Worm (Caenorhabditis elegans) whole organism, L1 larva: Measurements from ENCODE around the gene fkh-7.

Experiments used
- C34B4.2 ChIP-seq: sonication (generic microtip); optimal IDR thresholded peaks from 2 replicates; lab custom pipeline; 2017; ENCODE audit warnings: mild to moderate bottlenecking, missing genetic modification characterization, missing compliant biosample characterization
- F16B12.6 ChIP-seq: fragments of 150-350 bp; optimal IDR thresholded peaks from 2 replicates; lab custom pipeline; 2014; ENCODE audit warnings: missing biosample characterization, missing genetic modification characterization
- Y116A8C.19 ChIP-seq: sonication (generic microtip); optimal IDR thresholded peaks from 2 replicates; lab custom pipeline; 2016; ENCODE audit warnings: missing compliant biosample characterization, missing genetic modification characterization, borderline replicate concordance
- aly-2 ChIP-seq: fragments of 150-350 bp; optimal IDR thresholded peaks from 2 replicates; lab custom pipeline; 2014; ENCODE audit warnings: missing biosample characterization, missing genetic modification characterization
- ama-1 ChIP-seq: fragments of 150-350 bp; optimal IDR thresholded peaks from 2 replicates; lab custom pipeline; 2014
- blmp-1 ChIP-seq: fragments of 150-350 bp; optimal IDR thresholded peaks from 2 replicates; lab custom pipeline; 2014; ENCODE audit warnings: missing biosample characterization, missing genetic modification characterization
- ceh-63 ChIP-seq: fragments of 200-800 bp; sonication (Bioruptor generic); optimal IDR thresholded peaks from 2 replicates; lab custom pipeline; 2018; ENCODE audit warnings: mild to moderate bottlenecking, missing genetic modification characterization, missing compliant biosample characterization
- ceh-8 ChIP-seq: fragments of 200-800 bp; sonication (Bioruptor generic); optimal IDR thresholded peaks from 2 replicates; lab custom pipeline; 2018; ENCODE audit warnings: mild to moderate bottlenecking, missing genetic modification characterization, moderate library complexity, missing compliant biosample characterization
- dpl-1 ChIP-seq, 3 experiments: fragments of 150-350 bp in 2 of 3; sonication (generic microtip) in 1 of 3; optimal IDR thresholded peaks; 2 replicates each; lab custom pipeline; 2014 to 2017; ENCODE audit warnings: missing biosample characterization in 3 of 3, missing genetic modification characterization in 3 of 3, missing genetic modification reagents in 3 of 3
- efl-1 ChIP-seq, 4 experiments: fragments of 150-350 bp; optimal IDR thresholded peaks in 3 of 4; peaks in 1 of 4; 1 replicate in 1 of 4; 2 replicates in 3 of 4; lab custom pipeline; 2014; ENCODE audit warnings: missing biosample characterization in 2 of 4, missing genetic modification characterization in 2 of 4, missing genetic modification reagents in 2 of 4
- efl-3 ChIP-seq: fragments of 200-800 bp; sonication (Bioruptor generic); optimal IDR thresholded peaks from 2 replicates; lab custom pipeline; 2018; ENCODE audit warnings: mild to moderate bottlenecking, missing genetic modification characterization, missing compliant biosample characterization
- egl-27 ChIP-seq, 2 experiments: fragments of 150-350 bp in 1 of 2; sonication (generic microtip); optimal IDR thresholded peaks; 3 replicates each; lab custom pipeline; 2017 to 2018; ENCODE audit warnings: missing biosample characterization in 2 of 2, missing genetic modification characterization in 2 of 2, missing genetic modification reagents in 2 of 2
- ets-5 ChIP-seq: fragments of 200-800 bp; sonication (Bioruptor generic); IDR thresholded peaks from 2 replicates; pipeline ENCODE4 v1.3.6; 2022; ENCODE audit warnings: missing genetic modification characterization, missing compliant biosample characterization
- fkh-10 ChIP-seq: sonication (generic microtip); optimal IDR thresholded peaks from 2 replicates; lab custom pipeline; 2017; ENCODE audit warnings: missing biosample characterization, missing genetic modification reagents, missing genetic modification characterization
- fos-1 ChIP-seq: fragments of 150-350 bp; optimal IDR thresholded peaks from 2 replicates; lab custom pipeline; 2014; ENCODE audit warnings: missing biosample characterization, missing genetic modification characterization
- hlh-17 ChIP-seq: fragments of 200-800 bp; sonication (Bioruptor generic); optimal IDR thresholded peaks from 2 replicates; lab custom pipeline; 2018; ENCODE audit warnings: missing genetic modification characterization, mild to moderate bottlenecking, missing compliant biosample characterization, moderate library complexity, borderline replicate concordance
- hpl-2 ChIP-seq: fragments of 150-350 bp; optimal IDR thresholded peaks from 2 replicates; lab custom pipeline; 2014; ENCODE audit warnings: missing biosample characterization, missing genetic modification reagents, missing genetic modification characterization
- isw-1 ChIP-seq: fragments of 200-800 bp; sonication (Bioruptor generic); IDR thresholded peaks from 2 replicates; pipeline ENCODE4 v1.3.6; 2022; ENCODE audit warnings: missing genetic modification characterization, missing compliant biosample characterization
- lsy-2 ChIP-seq, 2 experiments: fragments of 150-350 bp; optimal IDR thresholded peaks; 2 replicates each; lab custom pipeline; 2014; ENCODE audit warnings: missing biosample characterization in 2 of 2, missing genetic modification characterization in 2 of 2
- mep-1 ChIP-seq: fragments of 150-350 bp; optimal IDR thresholded peaks from 2 replicates; lab custom pipeline; 2014; ENCODE audit warnings: missing biosample characterization, missing genetic modification characterization
- nhr-19 ChIP-seq: fragments of 200-800 bp; sonication (Bioruptor generic); conservative IDR thresholded peaks from 2 replicates; pipeline ENCODE4 v1.3.6; 2022; ENCODE audit warnings: missing genetic modification characterization, missing compliant biosample characterization
- nhr-28 ChIP-seq: fragments of 150-350 bp; optimal IDR thresholded peaks from 2 replicates; lab custom pipeline; 2014; ENCODE audit warnings: missing biosample characterization, missing genetic modification characterization
- nhr-76 ChIP-seq: sonication (generic microtip); optimal IDR thresholded peaks from 2 replicates; lab custom pipeline; 2017; ENCODE audit warnings: missing biosample characterization, missing genetic modification characterization
- nhr-84 ChIP-seq: sonication (generic microtip); optimal IDR thresholded peaks from 2 replicates; lab custom pipeline; 2017; ENCODE audit warnings: missing biosample characterization, missing genetic modification characterization
- nhr-85 ChIP-seq: sonication (generic microtip); peaks from one replicate; lab custom pipeline; 2016; ENCODE audit warnings: missing genetic modification characterization, inconsistent platforms, missing compliant biosample characterization
- nhr-90 ChIP-seq: sonication (generic microtip); optimal IDR thresholded peaks from 2 replicates; lab custom pipeline; 2016; ENCODE audit warnings: mild to moderate bottlenecking, missing genetic modification characterization, missing compliant biosample characterization; ENCODE audit not compliant: poor library complexity
- pag-3 ChIP-seq: sonication (generic microtip); optimal IDR thresholded peaks from 2 replicates; lab custom pipeline; 2017; ENCODE audit warnings: missing genetic modification characterization, mild to moderate bottlenecking, missing compliant biosample characterization, antibody characterized with exemption, borderline replicate concordance; ENCODE audit not compliant: insufficient read depth
- pax-3 ChIP-seq: fragments of 200-800 bp; sonication (Bioruptor generic); optimal IDR thresholded peaks from 2 replicates; lab custom pipeline; 2018; ENCODE audit warnings: mild to moderate bottlenecking, missing genetic modification characterization, moderate library complexity, missing compliant biosample characterization
- pqm-1 ChIP-seq: sonication (generic microtip); optimal IDR thresholded peaks from 3 replicates; lab custom pipeline; 2017; ENCODE audit warnings: missing biosample characterization, missing genetic modification characterization
- rnt-1 ChIP-seq: sonication (generic microtip); optimal IDR thresholded peaks from 2 replicates; lab custom pipeline; 2016; ENCODE audit warnings: mild to moderate bottlenecking, missing genetic modification characterization, moderate library complexity, missing compliant biosample characterization
- sptf-1 ChIP-seq: fragments of 150-350 bp; optimal IDR thresholded peaks from 2 replicates; lab custom pipeline; 2014; ENCODE audit warnings: missing biosample characterization, missing genetic modification characterization
- sup-37 ChIP-seq: fragments of 200-800 bp; sonication (Bioruptor generic); optimal IDR thresholded peaks from 2 replicates; lab custom pipeline; 2018; ENCODE audit warnings: mild to moderate bottlenecking, missing genetic modification characterization, missing compliant biosample characterization
- swsn-7 ChIP-seq: sonication (generic microtip); optimal IDR thresholded peaks from 2 replicates; lab custom pipeline; 2016; ENCODE audit warnings: missing genetic modification characterization, missing compliant biosample characterization
- tlp-1 ChIP-seq: fragments of 150-350 bp; optimal IDR thresholded peaks from 2 replicates; lab custom pipeline; 2014; ENCODE audit warnings: missing biosample characterization, missing genetic modification characterization
- unc-130 ChIP-seq: fragments of 150-350 bp; optimal IDR thresholded peaks from 2 replicates; lab custom pipeline; 2017; ENCODE audit warnings: missing biosample characterization, missing genetic modification characterization, inconsistent platforms
- xbp-1 ChIP-seq: sonication (generic microtip); optimal IDR thresholded peaks from 2 replicates; lab custom pipeline; 2016; ENCODE audit warnings: missing genetic modification characterization, missing compliant biosample characterization
- zag-1 ChIP-seq: fragments of 150-350 bp; optimal IDR thresholded peaks from 2 replicates; lab custom pipeline; 2014; ENCODE audit warnings: missing biosample characterization, missing genetic modification characterization

Gene fkh-7

DNA sequence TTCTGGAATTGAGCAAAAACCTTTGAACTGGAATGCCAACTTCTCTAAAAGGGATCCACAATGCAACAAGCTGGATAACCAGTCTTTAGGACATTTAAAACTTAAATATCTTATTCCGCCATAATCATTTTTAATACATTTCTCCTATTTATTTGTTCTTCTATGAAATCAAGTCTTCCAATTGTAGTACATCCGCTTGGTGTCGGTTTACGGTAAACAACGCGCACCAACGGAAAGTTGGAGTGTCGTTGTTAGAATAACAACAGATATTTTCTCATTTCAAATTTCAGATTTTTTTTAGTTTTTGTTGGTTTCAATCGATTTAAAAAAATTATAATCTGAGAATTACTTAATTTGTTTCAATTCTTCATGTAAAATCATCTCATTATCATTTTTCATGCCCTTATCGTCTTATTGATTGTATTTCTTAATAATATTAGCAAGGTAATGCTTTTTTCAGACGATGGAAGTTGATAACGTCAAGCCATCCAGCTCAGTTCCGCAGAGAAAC lies 64.6 kb downstream of the fkh-7 start, which contains the start of gene csn-5 (continued):
- no peak for TF ChIP-seq Y116A8C.19 (tag; lab: Kevin White, UChicago)
- no peak for TF ChIP-seq sup-37 (GFP tag; lab: Kevin White, UChicago)
- TF ChIP-seq mep-1 (tag; lab: Kevin White, UChicago) = no peak
- TF ChIP-seq efl-1 (optimal IDR thresholded peaks at IDR 0.05; lab: Kevin White, UChicago) = peak in 1 of 2 experiments; percentile 46
- TF ChIP-seq efl-1 (GFP tag; optimal IDR thresholded peaks at IDR 0.05 in 1 of 2; lab: Kevin White, UChicago) = peak; percentile 26 to 27
- TF ChIP-seq zag-1 (tag; lab: Kevin White, UChicago) = no peak
- TF ChIP-seq nhr-84 (tag; lab: Kevin White, UChicago) = no peak
- TF ChIP-seq nhr-76 (tag; lab: Kevin White, UChicago) = no peak
- TF ChIP-seq hlh-17 (GFP tag; lab: Kevin White, UChicago) = no peak
- TF ChIP-seq C34B4.2 (tag; lab: Kevin White, UChicago) = no peak
- TF ChIP-seq isw-1 = no peak
- TF ChIP-seq ceh-8 = no peak
- no peak for TF ChIP-seq F16B12.6 (tag; lab: Kevin White, UChicago)
- peak in 2 of 3 experiments; percentile 18 to 53 for TF ChIP-seq dpl-1 (GFP tag; optimal IDR thresholded peaks at IDR 0.05; lab: Kevin White, UChicago)
- TF ChIP-seq pag-3 (tag; lab: Kevin White, UChicago) = no peak
- TF ChIP-seq blmp-1 (tag; lab: Kevin White, UChicago) = peak; percentile 34
- no peak for TF ChIP-seq fkh-10 (GFP tag; lab: Kevin White, UChicago)
- TF ChIP-seq rnt-1 (tag; lab: Kevin White, UChicago) = no peak
- no peak for TF ChIP-seq egl-27 (tag; optimal IDR thresholded peaks at IDR 0.05; lab: Kevin White, UChicago)
- no peak for TF ChIP-seq hpl-2
- TF ChIP-seq ets-5 = no peak
- no peak for TF ChIP-seq efl-3 (GFP tag; lab: Kevin White, UChicago)
- TF ChIP-seq nhr-19 = no peak
- no peak for TF ChIP-seq ama-1 (lab: Kevin White, UChicago)
- TF ChIP-seq xbp-1 (tag; lab: Kevin White, UChicago) = peak; percentile 18
- TF ChIP-seq nhr-85 (tag; lab: Kevin White, UChicago) = peak; percentile 56
- TF ChIP-seq swsn-7 (tag; lab: Kevin White, UChicago) = peak; percentile 11
- no peak for TF ChIP-seq fos-1 (tag; lab: Kevin White, UChicago)
- no peak for TF ChIP-seq tlp-1 (tag; lab: Kevin White, UChicago)
- TF ChIP-seq ceh-63 = no peak
- TF ChIP-seq unc-130 (tag; lab: Kevin White, UChicago) = no peak
- TF ChIP-seq lsy-2 (tag; optimal IDR thresholded peaks at IDR 0.05; lab: Kevin White, UChicago) = no peak
- no peak for TF ChIP-seq nhr-90 (tag; lab: Kevin White, UChicago)
- TF ChIP-seq nhr-28 (tag; lab: Kevin White, UChicago) = no peak
- TF ChIP-seq pqm-1 (tag; lab: Kevin White, UChicago) = no peak
- TF ChIP-seq pax-3 (tag; lab: Kevin White, UChicago) = no peak

- TF ChIP-seq aly-2 = peak; percentile 21
- no peak for TF ChIP-seq egl-27 (tag; optimal IDR thresholded peaks at IDR 0.05; lab: Kevin White, UChicago)
- no peak for TF ChIP-seq sptf-1 (tag; lab: Kevin White, UChicago)
- TF ChIP-seq nhr-85 (tag; lab: Kevin White, UChicago) = peak; percentile 25
- peak; percentile 22 for TF ChIP-seq ceh-8
- no peak for TF ChIP-seq fos-1 (tag; lab: Kevin White, UChicago)
- TF ChIP-seq, all 84 proteins: peak for 3
Measured at ce11 chrIV:5650761-5651332, 66.4 kb downstream of the fkh-7 start.
